Fruit fly (Drosophila melanogaster) whole organism: ENCODE measurements around the gene CG31525.

Experiments
- CG8478 ChIP-seq: fragments of >200 bp; optimal IDR thresholded peaks from 2 replicates; lab custom pipeline; 2018; ENCODE audit warnings: inconsistent platforms
- Dll ChIP-seq: fragments of >200 bp; optimal IDR thresholded peaks from 2 replicates; lab custom pipeline; 2017
- EcR ChIP-seq, 2 experiments: fragments of >200 bp; optimal IDR thresholded peaks; 2 replicates each; lab custom pipeline; 2017; ENCODE audit warnings: missing biosample characterization in 2 of 2, missing genetic modification characterization in 2 of 2, missing genetic modification reagents in 2 of 2
- pan ChIP-seq: fragments of >200 bp; optimal IDR thresholded peaks from 2 replicates; lab custom pipeline; 2017
- psq ChIP-seq: fragments of >200 bp; optimal IDR thresholded peaks from 2 replicates; lab custom pipeline; 2017
- usp ChIP-seq: fragments of >200 bp; optimal IDR thresholded peaks from 2 replicates; lab custom pipeline; 2017; ENCODE audit warnings: missing biosample characterization, missing genetic modification characterization, mixed read lengths

CG31525 gene

dm6 chr3R:4401977-4402589 lies 24.7 kb upstream of the CG31525 start, which contains the start of gene CG9853:
Gene CG9853, minus strand, starts transcription at chr3R:4402027.
- no peak for TF ChIP-seq Dll (lab: Kevin White, UChicago)
- TF ChIP-seq pan, result no peak
- TF ChIP-seq CG8478 (lab: Kevin White, UChicago), result no peak
- TF ChIP-seq psq (lab: Kevin White, UChicago), result no peak
- no peak for TF ChIP-seq usp (GFP tag; lab: Kevin White, UChicago)
- TF ChIP-seq EcR (GFP tag; optimal IDR thresholded peaks at IDR 0.05; lab: Kevin White, UChicago), result no peak

DNA sequence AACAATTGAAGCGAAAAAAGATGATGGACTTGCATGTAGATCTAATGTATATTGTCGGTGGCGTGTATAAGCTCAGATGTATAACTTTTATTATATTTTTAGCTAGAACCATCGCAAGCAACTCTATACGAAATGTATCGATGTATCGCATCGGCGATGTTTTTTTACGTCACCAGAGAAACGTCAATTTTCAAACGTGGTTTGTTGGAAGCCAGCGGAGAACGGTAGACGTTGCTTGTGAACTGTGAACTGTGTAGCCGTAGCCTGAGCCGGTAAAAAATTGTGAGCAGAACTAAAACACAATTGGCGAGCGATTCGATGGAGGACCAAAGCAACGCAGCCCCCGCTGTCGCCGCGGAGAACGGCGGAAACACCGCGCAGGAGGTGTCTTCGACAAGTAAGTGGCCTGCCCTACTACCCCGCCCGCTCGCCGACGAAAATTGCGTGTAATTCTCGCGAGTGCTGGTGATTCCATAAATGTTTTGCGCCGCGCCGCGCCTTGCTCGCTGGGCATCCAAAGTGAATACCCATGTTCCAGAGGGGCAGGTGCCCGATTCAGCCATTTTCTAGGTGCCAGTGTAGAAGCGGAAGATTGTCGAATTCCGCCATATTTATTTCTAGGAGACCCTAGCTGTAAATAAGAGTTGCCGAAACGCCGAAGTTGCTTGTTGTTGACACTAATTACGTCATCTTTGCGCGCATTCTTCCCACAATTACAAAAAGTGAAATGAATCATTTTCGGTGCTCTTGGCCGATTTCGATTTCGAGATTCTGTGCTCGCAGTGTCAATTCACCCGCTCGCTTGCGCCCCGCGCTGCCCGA lies 23.7 kb upstream of the CG31525 start, which contains the start of gene lost:
Gene lost (plus strand): TSS at position 193 of the 822 bp plus-strand sequence.
- no peak for TF ChIP-seq CG8478 (lab: Kevin White, UChicago)
- TF ChIP-seq Dll (lab: Kevin White, UChicago), result no peak
- TF ChIP-seq pan, result no peak
- TF ChIP-seq usp (GFP tag; lab: Kevin White, UChicago), result no peak
- TF ChIP-seq psq (lab: Kevin White, UChicago), result no peak
- no peak for TF ChIP-seq EcR (GFP tag; optimal IDR thresholded peaks at IDR 0.05; lab: Kevin White, UChicago)

- TF ChIP-seq pan (no peak), psq (lab: Kevin White, UChicago) (no peak), EcR (GFP tag; optimal IDR thresholded peaks at IDR 0.05; lab: Kevin White, UChicago) (peak in 1 of 2 experiments; percentile 41), Dll (lab: Kevin White, UChicago) (no peak)
Measured at dm6 chr3R:4403706-4404392, 23.0 kb upstream of the CG31525 start.

- TF ChIP-seq psq (lab: Kevin White, UChicago) (no peak), pan (no peak)
Measured at dm6 chr3R:4407325-4407724, 19.5 kb upstream of the CG31525 start.

- no peak for TF ChIP-seq pan
- TF ChIP-seq psq (lab: Kevin White, UChicago), result no peak
- TF ChIP-seq Dll (lab: Kevin White, UChicago), result no peak
- TF ChIP-seq usp (GFP tag; lab: Kevin White, UChicago), result no peak
- TF ChIP-seq EcR (GFP tag; optimal IDR thresholded peaks at IDR 0.05; lab: Kevin White, UChicago), result no peak
- no peak for TF ChIP-seq CG8478 (lab: Kevin White, UChicago)
Measured at dm6 chr3R:4416138-4416537, 10.7 kb upstream of the CG31525 start, which contains the start of gene CG31528. Gene CG31528, plus strand, starts transcription at chr3R:4416438.

dm6 chr3R:4419482-4419881 lies 7.3 kb upstream of the CG31525 start, which contains the start of gene CG32944:
Gene CG32944, minus strand, starts transcription at chr3R:4419578.
- TF ChIP-seq psq (lab: Kevin White, UChicago) (no peak), EcR (GFP tag; optimal IDR thresholded peaks at IDR 0.05; lab: Kevin White, UChicago) (no peak), usp (GFP tag; lab: Kevin White, UChicago) (no peak), CG8478 (lab: Kevin White, UChicago) (no peak), pan (no peak), Dll (lab: Kevin White, UChicago) (no peak)

- peak; percentile 10 for TF ChIP-seq pan
- no peak for TF ChIP-seq psq (lab: Kevin White, UChicago)
Measured at dm6 chr3R:4428585-4429464, 2.0 kb downstream of the CG31525 start, which contains the start of gene srl. Gene srl, minus strand, starts transcription at chr3R:4429335.

- no peak for TF ChIP-seq usp (GFP tag; lab: Kevin White, UChicago)
- no peak for TF ChIP-seq CG8478 (lab: Kevin White, UChicago)
- TF ChIP-seq Dll (lab: Kevin White, UChicago), result peak; percentile 15
Measured at dm6 chr3R:4433441-4434077, 6.7 kb downstream of the CG31525 start, which contains the start of the genes eIF3a and CG1074. Gene eIF3a, minus strand, starts transcription at chr3R:4433895. Gene CG1074, plus strand, starts transcription at chr3R:4433965.

- TF ChIP-seq EcR (GFP tag; optimal IDR thresholded peaks at IDR 0.05; lab: Kevin White, UChicago), result no peak
Measured at dm6 chr3R:4437113-4437512, 10.3 kb downstream of the CG31525 start, which contains the start of the genes Lipt2 and CG14650. Gene Lipt2, minus strand, starts transcription at chr3R:4437329. Gene CG14650, plus strand, starts transcription at chr3R:4437387.

DNA sequence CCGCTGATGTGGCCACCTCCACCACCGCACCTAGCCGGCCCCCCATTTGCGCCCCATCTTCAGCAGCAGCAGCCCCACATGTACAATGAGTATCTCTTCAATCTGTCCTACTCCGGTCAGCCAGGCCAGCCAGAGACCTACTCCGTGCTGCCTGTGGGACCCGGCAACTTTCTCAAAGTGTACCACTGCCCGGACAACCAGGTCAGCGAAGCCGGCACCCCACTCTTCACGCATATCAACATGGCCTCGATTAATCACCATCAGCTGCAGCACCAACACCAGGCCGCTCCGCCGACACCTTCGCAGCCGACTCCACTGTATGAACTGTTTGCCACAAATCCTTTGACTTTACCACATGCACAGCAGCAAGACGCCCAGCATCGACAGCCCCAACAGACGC lies 11.0 kb downstream of the CG31525 start:
- TF ChIP-seq pan (no peak), Dll (lab: Kevin White, UChicago) (no peak), EcR (GFP tag; optimal IDR thresholded peaks at IDR 0.05; lab: Kevin White, UChicago) (no peak), CG8478 (lab: Kevin White, UChicago) (no peak), usp (GFP tag; lab: Kevin White, UChicago) (no peak), psq (lab: Kevin White, UChicago) (no peak)
